Fruit fly (Drosophila melanogaster): ENCODE measurements around the gene CG32075.

- TF ChIP-seq psq (optimal IDR thresholded peaks at IDR 0.05): no peak
- no peak for TF ChIP-seq Dll (optimal IDR thresholded peaks at IDR 0.05)
- no peak for TF ChIP-seq EcR (GFP tag; optimal IDR thresholded peaks at IDR 0.05)
These were observed 13.5 kb downstream of the CG32075 start, which contains the start of gene CG43693 for dm6 chr3L:11051271-11051670.

Data from whole organism.